Fruit fly (Drosophila melanogaster) whole organism, wandering third instar larva: Measurements from ENCODE around the gene GstD8.

ENCODE experiments used
- Abd-B ChIP-seq: fragments of >200 bp; optimal IDR thresholded peaks from 2 replicates; lab custom pipeline; 2017; ENCODE audit warnings: missing biosample characterization, missing genetic modification characterization
- CG9705 ChIP-seq: fragments of 200-800 bp; sonication (Bioruptor generic); optimal IDR thresholded peaks from 2 replicates; lab custom pipeline; 2018; ENCODE audit warnings: missing biosample characterization, mild to moderate bottlenecking, missing genetic modification characterization
- Dif ChIP-seq: fragments of 200-275, 200-300 bp; sonication (Bioruptor generic); optimal IDR thresholded peaks from 2 replicates; lab custom pipeline; 2018; ENCODE audit warnings: missing biosample characterization, missing genetic modification characterization; ENCODE audit not compliant: partially characterized antibody
- OdsH ChIP-seq: fragments of 200-800 bp; sonication (Bioruptor generic); optimal IDR thresholded peaks from 2 replicates; lab custom pipeline; 2016; ENCODE audit warnings: missing biosample characterization, mild to moderate bottlenecking, missing genetic modification characterization
- brk ChIP-seq: fragments of 200-800 bp; sonication (Bioruptor generic); optimal IDR thresholded peaks from 2 replicates; lab custom pipeline; 2016; ENCODE audit warnings: missing biosample characterization, mild to moderate bottlenecking, missing genetic modification characterization
- dl ChIP-seq, 2 experiments: fragments of 175-275, 200-275 bp in 1 of 2; fragments of 200-275 bp in 1 of 2; sonication (Bioruptor generic); optimal IDR thresholded peaks; lab custom pipeline; 2018; ENCODE audit warnings: mild to moderate bottlenecking in 2 of 2, missing biosample characterization in 2 of 2, missing genetic modification characterization in 2 of 2, moderate library complexity in 2 of 2; ENCODE audit not compliant: partially characterized antibody in 2 of 2, insufficient read depth in 1 of 2
- dsf ChIP-seq: sonication (Bioruptor generic); optimal IDR thresholded peaks from 2 replicates; lab custom pipeline; 2016; ENCODE audit warnings: missing biosample characterization, missing genetic modification characterization, borderline replicate concordance
- fru ChIP-seq: fragments of 200-800 bp; sonication (Bioruptor generic); optimal IDR thresholded peaks from 3 replicates; lab custom pipeline; 2016; ENCODE audit warnings: missing biosample characterization, mild to moderate bottlenecking, missing genetic modification characterization
- h ChIP-seq: fragments of 200-800 bp; sonication (Bioruptor generic); optimal IDR thresholded peaks from 3 replicates; lab custom pipeline; 2016; ENCODE audit warnings: missing biosample characterization, mild to moderate bottlenecking, missing genetic modification characterization
- jim ChIP-seq: fragments of 175-275, 200-325 bp; sonication (Bioruptor generic); optimal IDR thresholded peaks from 2 replicates; lab custom pipeline; 2016; ENCODE audit warnings: missing biosample characterization, mild to moderate bottlenecking, missing genetic modification characterization
- lola ChIP-seq: fragments of >200 bp; optimal IDR thresholded peaks from 2 replicates; lab custom pipeline; 2017; ENCODE audit warnings: missing biosample characterization, missing genetic modification characterization
- psq ChIP-seq: fragments of 200-800 bp; sonication (Bioruptor generic); optimal IDR thresholded peaks from 3 replicates; lab custom pipeline; 2017; ENCODE audit warnings: missing biosample characterization, mild to moderate bottlenecking, missing genetic modification characterization, moderate library complexity
- tai ChIP-seq: sonication (Bioruptor generic); optimal IDR thresholded peaks from 2 replicates; lab custom pipeline; 2016; ENCODE audit warnings: missing biosample characterization, missing genetic modification characterization
- usp ChIP-seq: fragments of >200 bp; optimal IDR thresholded peaks from 2 replicates; lab custom pipeline; 2017; ENCODE audit warnings: missing biosample characterization, missing genetic modification characterization

DNA sequence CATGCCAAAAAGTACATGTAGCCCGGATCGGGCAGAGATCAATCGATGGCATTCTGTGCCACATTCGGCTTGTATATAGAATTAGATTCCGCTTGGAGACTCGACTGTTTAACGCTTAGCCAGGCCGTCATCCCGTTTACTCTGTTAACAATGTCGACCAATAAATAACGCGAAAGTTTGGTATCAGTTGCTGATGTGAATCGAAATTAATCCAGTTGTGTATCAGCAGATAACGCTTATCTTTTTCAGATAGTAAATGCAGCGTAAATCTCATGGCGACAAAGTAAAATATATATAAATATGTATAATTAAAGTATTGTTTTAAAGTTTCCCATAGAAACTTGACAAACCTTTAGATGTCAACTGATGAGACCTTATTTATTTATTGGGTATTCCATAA lies 31.6 kb downstream of the GstD8 start:
- no peak for TF ChIP-seq h (GFP tag; lab: Kevin White, UChicago)
- no peak for TF ChIP-seq psq (GFP tag; lab: Kevin White, UChicago)
- no peak for TF ChIP-seq dl (GFP tag; optimal IDR thresholded peaks at IDR 0.05; lab: Kevin White, UChicago; ENCODE audit: insufficient read depth in 1 of 2, partially characterized antibody in 2 of 2)
- TF ChIP-seq OdsH (GFP tag; lab: Kevin White, UChicago): no peak
- TF ChIP-seq usp: no peak
- TF ChIP-seq Dif (GFP tag; lab: Kevin White, UChicago): no peak
- TF ChIP-seq CG9705 (GFP tag; lab: Kevin White, UChicago): no peak
- no peak for TF ChIP-seq fru
- TF ChIP-seq Abd-B (GFP tag; lab: Kevin White, UChicago): no peak
- TF ChIP-seq jim: no peak
- no peak for TF ChIP-seq lola (GFP tag; lab: Kevin White, UChicago)
- TF ChIP-seq tai (GFP tag; lab: Kevin White, UChicago): no peak
- no peak for TF ChIP-seq brk (GFP tag; lab: Kevin White, UChicago)
- no peak for TF ChIP-seq dsf
